Worm (Caenorhabditis elegans): ENCODE results near the gene K01A6.8.
A peak's percentile ranks its signal among the peaks of the same experiment; 100 is the strongest.

K01A6.8 gene

ce11 chrIV:11738092-11738617, 986 bp upstream of the K01A6.8 start, which contains the start of gene K01A6.7:
Gene K01A6.7 (minus strand): TSS chrIV:11738567.
- TF ChIP-seq lin-13 (GFP tag; optimal IDR thresholded peaks at IDR 0.05): no peak
- no peak for TF ChIP-seq ceh-88 (GFP tag; IDR thresholded peaks at IDR 0.05)
- no peak for TF ChIP-seq fkh-10 (GFP tag; optimal IDR thresholded peaks at IDR 0.05)
- TF ChIP-seq blmp-1 (tag; optimal IDR thresholded peaks at IDR 0.05): no peak
- TF ChIP-seq hpl-2 (GFP tag; optimal IDR thresholded peaks at IDR 0.05): no peak
- TF ChIP-seq fkh-4 (tag; optimal IDR thresholded peaks at IDR 0.05; ENCODE audit: borderline replicate concordance): no peak
- TF ChIP-seq lin-15B (tag; optimal IDR thresholded peaks at IDR 0.05): no peak
- no peak for TF ChIP-seq xbp-1 (tag; optimal IDR thresholded peaks at IDR 0.05)
- TF ChIP-seq efl-3 (GFP tag; optimal IDR thresholded peaks at IDR 0.05): no peak
- no peak for TF ChIP-seq unc-30 (tag; optimal IDR thresholded peaks at IDR 0.05)

DNA sequence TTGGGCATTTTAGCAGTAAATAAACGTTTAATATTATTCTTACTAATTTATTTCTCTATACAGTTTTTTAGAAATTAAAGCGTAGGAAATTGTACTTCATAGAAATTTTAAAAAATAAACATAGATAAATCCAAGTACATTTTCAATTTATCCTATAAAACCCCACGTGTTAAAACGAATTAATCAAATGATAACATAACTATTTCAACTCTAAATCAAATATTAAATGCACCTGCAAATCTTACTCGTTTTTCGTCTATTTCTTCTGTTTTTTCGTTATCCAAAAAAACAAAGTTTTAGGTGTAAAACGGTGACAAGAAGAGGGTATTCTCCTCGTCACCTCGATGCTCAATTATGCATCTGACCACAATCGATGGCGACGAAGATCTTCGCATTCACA, 2.1 kb downstream of the K01A6.8 start, which contains the start of gene K01A6.6:
Gene K01A6.6 (plus strand): TSS at position 301 of the 400 bp plus-strand sequence.
- TF ChIP-seq sox-4 (tag; optimal IDR thresholded peaks at IDR 0.05): no peak
- no peak for TF ChIP-seq nhr-11 (tag; optimal IDR thresholded peaks at IDR 0.05)
- TF ChIP-seq aha-1 (tag; optimal IDR thresholded peaks at IDR 0.05): no peak
- TF ChIP-seq aly-2 (tag; optimal IDR thresholded peaks at IDR 0.05): no peak
- no peak for TF ChIP-seq nhr-76 (tag; optimal IDR thresholded peaks at IDR 0.05)
- TF ChIP-seq ama-1 (optimal IDR thresholded peaks at IDR 0.05): no peak
- no peak for TF ChIP-seq ceh-82 (tag; optimal IDR thresholded peaks at IDR 0.05)

DNA sequence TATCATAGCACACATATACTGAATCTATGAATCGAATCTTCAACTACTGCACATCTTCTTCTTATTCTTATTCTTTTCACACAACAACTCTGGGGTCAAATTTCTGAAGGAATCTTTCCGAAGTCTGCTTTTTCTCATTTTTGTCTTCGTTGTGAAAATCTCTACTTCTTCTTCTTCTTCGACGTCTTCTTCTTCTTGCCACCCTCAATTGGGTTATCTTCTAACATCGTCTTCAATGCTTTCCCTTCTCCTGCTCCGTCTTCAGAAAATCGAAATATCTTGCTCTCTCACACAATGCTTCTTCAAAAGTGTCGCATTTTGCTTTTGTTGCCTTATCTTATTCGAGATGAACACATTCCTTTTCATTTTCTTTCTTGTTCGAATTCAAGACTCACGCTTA, 13.9 kb downstream of the K01A6.8 start:
- TF ChIP-seq ceh-82 (tag; optimal IDR thresholded peaks at IDR 0.05) (peak in 1 of 3 experiments; percentile 9), lin-14 (GFP tag; optimal IDR thresholded peaks at IDR 0.05) (peak; percentile 53), fkh-10 (GFP tag; optimal IDR thresholded peaks at IDR 0.05) (peak; percentile 19), fkh-8 (tag; optimal IDR thresholded peaks at IDR 0.05) (no peak)

DNA sequence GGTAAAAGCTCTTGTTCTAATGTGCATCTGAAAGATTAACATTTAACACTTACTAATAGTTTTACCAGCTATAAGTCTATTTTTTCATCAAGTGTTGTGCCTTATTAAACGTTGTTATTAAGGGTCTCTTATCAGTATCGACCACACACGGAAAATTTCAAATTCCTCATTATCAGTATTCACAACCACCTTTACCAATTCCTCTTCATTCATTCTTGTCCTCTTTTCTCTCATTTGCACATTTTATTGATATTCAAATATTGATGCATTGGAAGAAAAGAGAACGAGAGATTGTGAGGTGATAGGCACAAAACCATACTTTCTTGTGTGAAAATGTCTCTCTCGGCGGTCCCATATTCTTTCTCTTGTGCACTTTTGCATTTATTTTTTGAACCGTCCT, 15.3 kb downstream of the K01A6.8 start:
- TF ChIP-seq zip-4 (GFP tag; optimal IDR thresholded peaks at IDR 0.05) (no peak), nhr-237 (tag; optimal IDR thresholded peaks at IDR 0.05) (no peak), lin-35 (GFP tag; optimal IDR thresholded peaks at IDR 0.05) (peak in 1 of 2 experiments; percentile 7), aha-1 (tag; optimal IDR thresholded peaks at IDR 0.05) (no peak), vab-15 (tag; optimal IDR thresholded peaks at IDR 0.05) (no peak), nhr-85 (tag) (no peak), pax-3 (tag; optimal IDR thresholded peaks at IDR 0.05) (no peak), hpl-2 (GFP tag; optimal IDR thresholded peaks at IDR 0.05) (no peak), elt-2 (tag; optimal IDR thresholded peaks at IDR 0.05) (peak; percentile 38), alr-1 (tag; optimal IDR thresholded peaks at IDR 0.05; ENCODE audit: borderline replicate concordance) (no peak)

- TF ChIP-seq lin-14 (GFP tag; optimal IDR thresholded peaks at IDR 0.05): peak; percentile 51
- peak in 1 of 6 experiments; percentile 76 for TF ChIP-seq elt-3 (tag; optimal IDR thresholded peaks at IDR 0.05)
- TF ChIP-seq lsy-2 (tag; optimal IDR thresholded peaks at IDR 0.05): no peak
- TF ChIP-seq nhr-85 (tag): peak; percentile 71
- peak; percentile 96 for TF ChIP-seq blmp-1 (tag; optimal IDR thresholded peaks at IDR 0.05)
Measured at ce11 chrIV:11718653-11719052, 18.5 kb downstream of the K01A6.8 start.

ce11 chrIV:11717094-11717876, 19.9 kb downstream of the K01A6.8 start:
- TF ChIP-seq ces-1 (GFP tag; optimal IDR thresholded peaks at IDR 0.05) (no peak), tbx-2 (tag; optimal IDR thresholded peaks at IDR 0.05) (peak; percentile 29), nhr-20 (tag; optimal IDR thresholded peaks at IDR 0.05) (peak; percentile 21), xbp-1 (tag; optimal IDR thresholded peaks at IDR 0.05) (no peak), ama-1 (optimal IDR thresholded peaks at IDR 0.05) (no peak), lin-14 (GFP tag; optimal IDR thresholded peaks at IDR 0.05) (peak; percentile 50), fkh-10 (GFP tag; optimal IDR thresholded peaks at IDR 0.05) (peak; percentile 30), zag-1 (tag; optimal IDR thresholded peaks at IDR 0.05) (no peak), pax-3 (tag; optimal IDR thresholded peaks at IDR 0.05) (no peak), hlh-4 (tag; optimal IDR thresholded peaks at IDR 0.05) (no peak), sox-4 (tag; optimal IDR thresholded peaks at IDR 0.05) (no peak), nhr-85 (tag) (peak; percentile 81), sptf-1 (tag; optimal IDR thresholded peaks at IDR 0.05) (no peak), snu-23 (GFP tag; optimal IDR thresholded peaks at IDR 0.05) (peak; percentile 10), mep-1 (tag; optimal IDR thresholded peaks at IDR 0.05) (peak; percentile 5), blmp-1 (tag; optimal IDR thresholded peaks at IDR 0.05) (peak; percentile 53), nhr-76 (tag; optimal IDR thresholded peaks at IDR 0.05) (no peak)
